Fruit fly (Drosophila melanogaster) ovary, adult (tissue): ENCODE results near the gene CG42269.

ENCODE experiments used
- CG17801 ChIP-seq: fragments of 200-800 bp; optimal IDR thresholded peaks from 2 replicates; lab custom pipeline; 2019; ENCODE audit warnings: missing biosample characterization, mild to moderate bottlenecking, missing genetic modification characterization, moderate library complexity; ENCODE audit not compliant: partially characterized antibody

CG42269 gene

DNA sequence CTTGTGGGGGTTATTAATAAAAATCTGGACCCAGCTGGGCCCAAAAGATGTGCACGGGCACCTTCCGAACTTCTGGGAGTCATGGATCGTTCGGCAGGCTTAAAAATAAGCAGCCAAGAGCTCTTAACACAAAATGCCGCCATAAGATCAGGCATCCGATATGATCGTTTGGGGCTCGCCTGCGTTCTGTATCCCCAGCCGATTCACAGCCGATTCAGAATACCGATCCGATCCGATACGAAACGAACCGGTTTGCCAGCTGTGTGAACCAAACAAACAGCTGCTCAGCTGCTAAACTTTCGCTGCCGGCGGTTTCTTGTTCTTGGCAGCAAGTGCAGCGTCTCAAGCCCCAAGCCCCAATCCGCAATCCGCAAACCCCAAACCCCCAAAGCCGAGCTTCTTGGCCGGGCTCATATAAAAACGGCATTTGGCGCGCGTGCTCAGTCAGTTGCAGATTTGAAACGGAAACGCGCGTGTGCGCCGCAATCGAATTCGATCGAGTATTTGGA, at the start of gene CG42269:
TSS of gene CG42269 (plus strand) at position 416 of the 509 bp plus-strand sequence.
- TF ChIP-seq CG17801: no peak

DNA sequence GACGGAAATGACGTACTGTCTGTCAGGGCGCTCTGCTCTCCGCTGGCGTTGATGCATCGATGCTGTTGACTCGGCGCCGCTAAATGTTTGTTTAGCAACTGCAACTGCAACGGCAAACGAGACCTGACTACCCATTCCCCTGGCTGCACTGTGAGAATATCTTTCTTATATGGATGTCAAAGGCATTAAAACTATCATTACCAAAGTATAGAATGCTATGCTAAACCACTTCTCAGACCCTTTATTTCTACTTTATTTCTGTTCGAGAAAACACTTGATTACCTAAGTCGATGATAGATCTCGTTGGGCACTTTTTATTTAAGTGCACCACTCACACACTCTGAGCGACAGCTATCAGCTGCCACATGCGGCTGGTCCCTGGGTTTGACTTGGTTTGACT, 44.0 kb upstream of the CG42269 start:
- no peak for TF ChIP-seq CG17801

DNA sequence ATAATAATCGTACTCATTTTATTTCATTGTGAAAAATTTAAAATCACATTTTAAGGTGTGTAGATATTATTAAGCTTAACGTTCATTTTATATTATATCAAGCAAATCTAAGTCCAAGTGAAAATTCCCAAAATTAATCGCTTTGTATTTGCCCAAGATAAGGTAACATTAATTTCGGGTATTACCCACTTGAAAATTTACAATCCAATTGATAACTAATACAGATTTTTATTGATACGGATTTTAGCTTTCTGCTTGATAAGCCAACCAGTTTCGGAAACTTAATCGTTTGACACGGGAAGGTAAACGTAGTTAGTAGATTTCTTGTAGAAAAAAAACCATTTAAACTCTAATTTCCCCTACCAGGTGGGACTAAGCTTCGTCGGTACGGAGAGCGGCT, 33.1 kb upstream of the CG42269 start:
- TF ChIP-seq CG17801: no peak

DNA sequence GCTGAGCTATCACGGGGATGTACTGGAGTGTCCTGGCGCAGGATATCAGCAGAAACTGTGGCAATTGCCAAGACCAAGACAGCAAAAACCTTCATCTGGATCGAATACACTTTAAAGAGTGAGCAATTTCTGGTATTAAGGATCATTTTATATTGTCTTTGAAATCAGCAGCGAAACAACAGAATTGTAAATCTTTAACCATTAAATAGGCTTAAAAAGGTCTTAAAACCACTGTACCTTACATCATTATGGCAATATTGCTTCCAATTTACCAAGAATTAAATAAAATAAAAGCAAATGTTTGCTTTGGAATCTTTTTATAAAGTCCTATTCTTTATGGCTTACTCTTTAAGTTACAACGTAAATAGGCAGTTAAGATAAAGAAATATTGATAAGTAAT, 31.6 kb upstream of the CG42269 start, which contains the start of gene CG10477:
TSS of gene CG10477 (minus strand) at position 101 of the 400 bp plus-strand sequence.
- TF ChIP-seq CG17801: no peak

DNA sequence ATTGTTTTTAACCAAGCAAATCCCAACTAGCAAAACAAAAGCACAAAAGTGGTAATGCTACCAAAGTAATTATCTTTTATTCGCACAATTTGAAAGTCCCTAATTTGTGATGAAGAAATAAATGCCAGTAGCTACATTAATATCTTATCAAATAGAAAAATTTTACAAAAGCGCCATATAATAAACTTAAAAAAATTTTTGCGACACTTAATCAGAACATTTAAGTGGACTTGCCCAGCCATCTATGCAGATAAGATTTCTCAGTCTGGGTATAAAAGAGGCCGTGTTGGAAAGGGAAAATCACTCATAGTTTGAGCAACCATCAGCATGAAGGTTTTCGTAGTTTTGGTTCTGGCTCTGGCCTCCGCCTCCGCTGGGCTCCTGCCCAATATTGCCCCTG, 31.2 kb upstream of the CG42269 start, which contains the start of gene yip7:
TSS of gene yip7 (plus strand) at position 301 of the 400 bp plus-strand sequence.
- TF ChIP-seq CG17801: no peak

DNA sequence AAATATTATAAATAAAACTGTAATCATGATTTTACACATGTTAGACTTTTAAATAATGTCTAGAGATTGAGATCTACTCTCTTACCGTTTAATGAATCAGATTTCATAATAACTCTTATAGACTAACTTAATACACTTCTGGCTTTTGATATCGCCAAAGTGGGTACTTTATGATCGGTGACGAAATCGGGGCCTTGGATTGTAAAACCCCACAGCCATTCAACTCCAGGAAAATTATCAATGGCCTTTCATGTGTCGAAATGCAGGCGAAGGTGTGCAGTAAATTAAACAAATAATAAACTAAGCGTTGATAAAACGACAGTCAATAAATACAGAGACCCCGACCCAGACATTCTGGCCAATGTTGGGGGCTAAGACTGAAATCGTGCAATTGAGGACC, 30.0 kb upstream of the CG42269 start:
- TF ChIP-seq CG17801: no peak

DNA sequence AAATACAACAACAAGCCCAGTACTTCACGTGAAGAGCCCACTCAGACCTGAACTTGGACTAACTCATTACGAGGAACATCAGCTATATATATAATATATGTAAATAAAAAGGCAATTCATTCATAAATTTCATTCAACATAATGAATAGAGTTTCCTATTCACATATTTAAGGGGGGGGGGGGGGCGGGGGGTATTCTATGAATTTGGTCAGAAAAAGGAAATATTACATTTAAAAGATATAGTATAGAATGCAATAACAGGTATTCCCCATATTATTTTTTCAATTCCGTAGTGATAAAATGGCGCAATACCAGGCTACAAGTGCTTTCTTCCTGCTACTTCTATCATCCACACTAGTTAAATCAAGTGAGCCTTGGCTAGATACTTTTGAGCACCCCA, 29.3 kb upstream of the CG42269 start, which contains the start of gene CG6462:
TSS of gene CG6462 (plus strand) at position 301 of the 400 bp plus-strand sequence.
- TF ChIP-seq CG17801: no peak

DNA sequence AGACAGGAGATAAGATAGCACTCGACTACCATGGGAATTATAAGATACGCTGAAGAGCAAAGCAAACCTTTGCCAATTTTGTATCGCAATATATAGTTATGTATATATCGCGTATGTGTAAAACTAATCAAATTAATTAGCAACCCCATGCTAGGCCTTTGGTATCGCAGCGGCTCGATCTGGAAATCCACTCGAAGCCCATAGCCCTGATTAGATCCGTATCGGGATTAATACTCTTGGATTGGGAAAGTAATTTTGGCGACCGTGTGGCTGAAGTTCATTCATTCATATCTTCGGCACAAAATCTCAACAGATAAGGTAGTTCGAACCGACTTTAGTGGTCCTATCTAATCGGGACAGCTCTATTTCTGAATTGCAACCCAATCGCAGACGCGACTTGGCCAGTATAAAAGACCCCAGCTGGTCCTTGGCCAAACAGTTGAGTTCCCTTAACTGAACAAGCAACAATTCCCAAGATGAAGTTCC, 27.3 kb upstream of the CG42269 start, which contains the start of gene Jon65Aiv:
TSS of gene Jon65Aiv (plus strand) at position 436 of the 486 bp plus-strand sequence.
- no peak for TF ChIP-seq CG17801

DNA sequence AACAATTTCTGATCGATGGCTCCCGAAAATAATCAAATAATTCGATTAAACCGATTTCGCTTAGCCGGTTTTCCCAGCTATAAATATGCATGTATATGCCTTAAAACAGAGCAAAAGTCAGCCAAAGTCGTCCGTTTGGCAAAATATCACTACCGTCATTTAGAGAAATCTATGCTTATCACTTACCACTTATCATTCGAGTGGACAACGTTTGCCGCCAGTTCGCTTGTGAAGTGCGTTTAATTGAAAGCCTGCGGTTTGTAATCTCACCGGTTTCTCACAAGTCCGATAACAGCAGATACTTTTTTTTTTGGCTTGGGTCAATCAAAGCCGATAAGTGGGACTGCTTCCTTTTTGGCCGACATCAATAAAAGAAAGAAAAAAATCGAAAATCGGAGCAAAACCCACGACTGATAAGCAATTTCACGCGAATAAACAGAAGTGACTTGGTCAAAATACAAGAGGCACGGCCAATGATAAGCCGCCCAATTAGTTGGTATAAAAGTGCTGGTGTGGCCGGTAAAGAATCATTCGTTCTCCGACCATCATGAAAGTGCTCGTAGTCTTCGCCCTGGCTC, 15.8 kb upstream of the CG42269 start, which contains the start of gene Jon65Aiii:
TSS of gene Jon65Aiii (plus strand) at position 528 of the 578 bp plus-strand sequence.
- no peak for TF ChIP-seq CG17801

DNA sequence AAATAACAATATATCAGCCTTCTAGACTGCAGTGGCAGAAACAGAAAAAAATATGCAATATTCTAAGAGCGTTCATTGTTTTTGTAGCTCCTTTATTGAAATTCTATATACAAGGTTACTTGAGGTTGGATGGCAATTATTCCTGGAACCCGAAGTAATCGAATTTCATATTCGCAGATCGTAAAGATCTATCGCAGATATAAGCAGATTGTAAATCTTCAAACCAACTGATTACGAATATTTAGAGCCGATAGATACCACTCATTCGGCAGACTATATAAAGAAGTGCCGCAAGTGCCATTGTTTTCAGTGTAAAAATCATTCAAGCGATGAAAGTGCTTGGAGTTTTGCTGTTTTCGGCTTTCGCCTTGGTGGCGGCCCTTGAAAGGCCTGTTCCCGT, 14.1 kb upstream of the CG42269 start, which contains the start of gene Jon65Aii:
TSS of gene Jon65Aii (plus strand) at position 301 of the 400 bp plus-strand sequence.
- no peak for TF ChIP-seq CG17801

DNA sequence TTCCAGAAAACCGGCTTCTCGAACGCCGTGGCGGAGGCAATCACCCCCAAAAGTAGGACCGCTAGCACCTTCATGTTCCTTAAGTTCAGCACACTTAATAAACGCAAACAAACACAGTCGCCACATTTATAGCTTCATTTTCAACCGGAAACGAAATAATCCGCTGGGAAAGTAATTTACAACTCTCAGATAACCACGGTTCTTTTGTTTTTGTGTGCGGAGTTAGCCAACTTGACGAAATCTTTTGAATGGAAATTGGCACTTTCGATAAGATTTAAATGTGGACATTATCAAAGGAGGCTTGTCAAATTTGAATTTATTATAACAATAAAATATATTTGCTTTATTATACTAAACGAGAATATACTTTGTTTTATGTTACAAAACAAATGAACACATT, 11.8 kb upstream of the CG42269 start, which contains the start of gene Jon65Ai:
TSS of gene Jon65Ai (minus strand) at position 101 of the 400 bp plus-strand sequence.
- no peak for TF ChIP-seq CG17801

DNA sequence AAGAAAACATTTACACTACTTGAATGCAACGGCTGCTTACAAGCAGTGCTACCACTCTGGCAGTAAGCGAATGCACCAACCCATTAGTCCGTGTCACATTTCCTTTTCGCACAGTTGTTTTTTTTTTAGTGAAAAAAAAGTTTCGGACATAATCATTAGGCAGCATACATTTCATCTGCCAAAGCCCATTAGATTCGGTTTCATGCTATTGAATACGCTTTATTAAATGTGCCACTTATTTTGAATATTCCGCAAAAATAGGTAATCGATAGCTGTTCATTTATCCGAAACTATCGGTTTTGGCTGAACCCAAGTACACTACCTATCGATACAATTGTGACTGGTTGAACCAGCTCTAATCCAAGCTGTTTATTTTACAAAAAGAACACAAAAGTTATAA, 11.3 kb upstream of the CG42269 start, which contains the start of gene tant:
TSS of gene tant (plus strand) at position 334 of the 400 bp plus-strand sequence.
- TF ChIP-seq CG17801: no peak

DNA sequence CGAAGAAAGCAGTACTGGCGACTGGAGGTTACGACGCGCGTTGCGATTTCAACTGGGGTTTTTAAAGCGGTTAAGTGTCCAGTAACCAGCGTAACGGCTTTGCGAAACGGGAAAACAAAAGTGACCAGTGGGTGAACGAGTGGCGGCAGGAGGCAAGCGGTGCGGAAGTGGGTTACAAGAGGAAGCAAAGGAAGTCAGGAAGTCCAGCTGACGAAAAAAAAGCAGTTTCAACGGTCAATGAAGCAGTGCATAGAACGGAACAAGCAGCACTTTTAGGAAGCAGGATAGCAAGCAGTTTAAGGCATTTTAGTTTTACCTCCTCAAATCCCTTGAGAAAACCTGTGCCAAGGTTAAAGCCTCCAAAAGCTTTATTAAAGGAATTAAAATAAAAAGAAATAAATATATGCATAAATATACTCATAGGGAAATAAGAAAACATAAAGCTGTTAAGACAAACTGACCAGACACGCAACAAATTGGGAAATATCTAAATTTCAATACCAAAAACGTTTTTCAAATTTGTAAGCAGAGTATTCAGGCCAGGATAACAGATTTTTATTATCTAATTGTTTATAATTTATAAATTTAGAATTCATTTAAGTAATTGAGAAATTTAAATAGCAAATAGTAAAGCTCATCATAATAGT, 6.9 kb upstream of the CG42269 start, which contains the start of gene CG6592:
TSS of gene CG6592 (plus strand) at position 597 of the 647 bp plus-strand sequence.
- TF ChIP-seq CG17801: no peak

DNA sequence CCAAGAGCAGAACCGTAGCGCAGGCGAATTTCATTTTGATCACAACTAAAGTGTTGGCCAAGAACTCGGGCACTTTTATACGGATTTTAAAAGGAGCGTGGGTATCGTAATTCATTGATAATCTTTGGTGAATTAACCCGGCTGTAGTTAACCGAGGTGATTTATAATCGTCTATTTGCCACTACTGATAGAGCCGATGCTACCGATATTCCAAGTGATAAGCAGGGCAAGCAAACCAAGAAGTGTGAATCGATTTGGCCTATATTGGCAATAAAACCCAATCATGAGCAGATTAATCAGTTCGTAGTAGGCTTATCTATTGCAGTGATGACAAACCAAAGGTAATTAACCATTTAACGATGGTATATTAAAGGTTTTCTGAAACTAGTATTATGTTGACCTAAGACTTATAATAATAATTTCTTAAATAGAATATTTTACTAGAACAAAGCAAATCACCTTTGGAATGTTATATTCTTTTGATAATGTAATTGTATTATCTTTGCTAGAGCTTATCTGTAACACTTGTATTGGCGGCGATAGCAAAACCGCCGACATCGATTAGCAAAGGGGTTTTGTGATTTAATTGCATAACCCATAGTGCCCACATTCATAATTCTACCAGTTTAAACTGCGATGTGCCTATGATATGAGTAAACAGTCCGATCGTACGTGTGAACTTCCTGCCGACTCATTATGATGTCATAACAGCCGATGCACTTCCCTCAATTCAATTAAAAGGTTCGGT, 3.1 kb upstream of the CG42269 start, which contains the start of gene CG10472:
TSS of gene CG10472 (minus strand) at position 51 of the 748 bp plus-strand sequence.
- TF ChIP-seq CG17801: no peak

DNA sequence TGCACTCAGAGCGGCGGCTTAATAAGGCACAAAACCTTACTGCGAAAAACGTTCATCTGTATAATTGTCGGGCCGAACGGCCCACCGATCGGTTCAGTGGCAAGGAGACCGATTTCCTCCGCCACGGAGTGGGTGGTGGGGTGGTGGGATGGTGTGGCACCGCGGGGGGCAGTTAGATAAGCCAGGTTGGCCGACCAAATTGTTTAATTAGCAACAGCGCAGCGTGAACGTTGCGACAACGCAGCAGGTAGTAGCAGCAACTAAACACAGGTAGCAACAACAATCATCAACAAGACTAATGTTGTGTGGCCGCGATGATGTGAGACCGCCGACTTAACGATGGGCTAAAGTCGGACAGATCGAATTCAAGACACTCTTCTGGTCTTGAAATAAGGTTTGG, 2.1 kb downstream of the CG42269 start:
- TF ChIP-seq CG17801: no peak

DNA sequence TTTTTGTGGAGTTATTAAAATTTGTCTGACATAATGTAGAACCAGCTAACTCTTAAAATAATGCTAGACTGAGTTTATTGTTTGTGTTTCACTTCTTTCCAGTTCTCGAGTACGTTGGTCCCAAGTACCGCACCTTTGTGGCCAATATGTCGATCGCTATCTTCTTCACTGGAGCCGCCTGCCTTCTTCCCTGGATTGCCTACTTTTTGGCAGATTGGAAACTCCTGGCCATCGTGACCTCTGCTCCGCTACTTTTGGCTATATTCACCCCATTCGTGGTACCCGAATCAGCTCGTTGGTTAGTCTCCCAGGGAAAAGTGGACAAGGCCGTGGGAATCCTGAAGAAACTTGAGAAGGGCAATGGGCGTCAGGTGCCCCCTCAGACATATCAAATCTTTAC, 4.0 kb downstream of the CG42269 start:
- TF ChIP-seq CG17801: no peak
